Fruit fly (Drosophila melanogaster) whole organism, adult: Measurements from ENCODE around the gene Tim17a1.

ENCODE experiments used
- CG12768 ChIP-seq: fragments of 200-800 bp; sonication (Bioruptor generic); optimal IDR thresholded peaks from 2 replicates; lab custom pipeline; 2017; ENCODE audit warnings: missing biosample characterization, missing genetic modification characterization, mild to moderate bottlenecking, moderate library complexity, missing genetic modification reagents
- CG1620 ChIP-seq: fragments of 200-800 bp; sonication (Bioruptor generic); optimal IDR thresholded peaks from 2 replicates; lab custom pipeline; 2016; ENCODE audit warnings: missing biosample characterization, missing genetic modification characterization
- CG5204 ChIP-seq: fragments of 200-800 bp; sonication (Bioruptor generic); optimal IDR thresholded peaks from 2 replicates; lab custom pipeline; 2016; ENCODE audit warnings: missing biosample characterization, missing genetic modification characterization
- CG7045 ChIP-seq: fragments of 200-800 bp; sonication (Bioruptor generic); optimal IDR thresholded peaks from 2 replicates; lab custom pipeline; 2017; ENCODE audit warnings: missing biosample characterization, mild to moderate bottlenecking, missing genetic modification characterization
- Clk ChIP-seq: fragments of 200-800 bp; sonication (Bioruptor generic); optimal IDR thresholded peaks from 2 replicates; lab custom pipeline; 2017; ENCODE audit warnings: missing biosample characterization, missing genetic modification characterization
- bab1 ChIP-seq: fragments of 200-800 bp; sonication (Bioruptor generic); optimal IDR thresholded peaks from 3 replicates; lab custom pipeline; 2019; ENCODE audit warnings: missing biosample characterization, mild to moderate bottlenecking, missing genetic modification characterization, moderate library complexity
- cnc ChIP-seq, 2 experiments: fragments of >200 bp; optimal IDR thresholded peaks; 2 replicates each; lab custom pipeline; 2017
- ovo ChIP-seq: fragments of 200-800 bp; sonication (Bioruptor generic); optimal IDR thresholded peaks from 2 replicates; lab custom pipeline; 2016; ENCODE audit warnings: missing biosample characterization, missing genetic modification characterization
- tj ChIP-seq: fragments of 200-800 bp; sonication (Bioruptor generic); optimal IDR thresholded peaks from 3 replicates; lab custom pipeline; 2017; ENCODE audit warnings: missing biosample characterization, mild to moderate bottlenecking, missing genetic modification characterization, moderate library complexity
- toe ChIP-seq: fragments of 200-800 bp; sonication (Bioruptor generic); optimal IDR thresholded peaks from 2 replicates; lab custom pipeline; 2016; ENCODE audit warnings: missing biosample characterization, missing genetic modification characterization

dm6 chr3R:12408160-12408559 is 43.7 kb upstream of the Tim17a1 start, which contains the start of gene CG5196:
- TF ChIP-seq CG12768 (GFP tag; lab: Kevin White, UChicago): no peak
- no peak for TF ChIP-seq cnc (optimal IDR thresholded peaks at IDR 0.05; lab: Kevin White, UChicago)
- no peak for TF ChIP-seq toe
- peak; percentile 60 for TF ChIP-seq bab1 (GFP tag; lab: Kevin White, UChicago)
- no peak for TF ChIP-seq CG7045 (GFP tag; lab: Kevin White, UChicago)
- peak; percentile 20 for TF ChIP-seq CG1620 (GFP tag; lab: Kevin White, UChicago)
- TF ChIP-seq CG5204: no peak
- no peak for TF ChIP-seq tj (GFP tag; lab: Kevin White, UChicago)
- no peak for TF ChIP-seq Clk (GFP tag; lab: Kevin White, UChicago)
- no peak for TF ChIP-seq ovo (GFP tag; lab: Kevin White, UChicago)
